Worm (Caenorhabditis elegans) whole organism, L3 larva: ENCODE measurements around the gene nspe-8.

Experiments
- egl-27 ChIP-seq: sonication (generic microtip); optimal IDR thresholded peaks from 4 replicates; lab custom pipeline; 2017; ENCODE audit warnings: missing biosample characterization, missing genetic modification reagents, missing genetic modification characterization
- nhr-23 ChIP-seq: fragments of 150-350 bp; optimal IDR thresholded peaks from 2 replicates; lab custom pipeline; 2014; ENCODE audit warnings: missing biosample characterization, missing genetic modification reagents, missing genetic modification characterization
- nhr-28 ChIP-seq: fragments of 150-350 bp; optimal IDR thresholded peaks from 2 replicates; lab custom pipeline; 2014; ENCODE audit warnings: missing biosample characterization, missing genetic modification characterization

DNA sequence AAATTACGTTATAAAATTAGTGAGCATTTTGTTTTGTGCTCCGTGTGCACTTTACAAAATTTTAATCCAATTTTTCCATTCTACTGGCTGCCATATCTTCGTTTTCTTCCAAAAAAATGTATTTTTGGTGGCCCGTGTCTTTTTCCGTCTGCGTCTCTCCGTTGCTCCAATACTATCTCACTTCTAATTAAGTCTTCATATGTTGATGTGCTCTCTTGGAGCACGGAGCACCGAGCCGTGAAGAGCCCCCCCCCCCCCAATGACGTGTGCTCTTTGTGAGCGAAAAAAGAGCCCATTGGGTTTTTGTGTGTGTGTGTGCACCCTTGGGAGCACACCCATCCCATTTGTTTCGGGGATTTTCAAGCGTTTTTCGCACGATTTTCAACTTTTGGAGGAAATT is 43.3 kb upstream of the nspe-8 start:
- no peak for TF ChIP-seq nhr-28 (tag; lab: Kevin White, UChicago)
- TF ChIP-seq nhr-23, result no peak
- TF ChIP-seq egl-27 (tag; lab: Kevin White, UChicago), result no peak
